Fruit fly (Drosophila melanogaster) whole organism, prepupa: Measurements from ENCODE around the gene frj.
A peak's percentile ranks its signal among the peaks of the same experiment; 100 is the strongest.

ENCODE experiments used
- CG10631 ChIP-seq: fragments of 200-800 bp; sonication (Bioruptor generic); optimal IDR thresholded peaks from 2 replicates; lab custom pipeline; 2016; ENCODE audit warnings: missing biosample characterization, missing genetic modification characterization
- CG10669 ChIP-seq: fragments of 200-800 bp; sonication (Bioruptor generic); optimal IDR thresholded peaks from 3 replicates; lab custom pipeline; 2018; ENCODE audit warnings: missing biosample characterization, mild to moderate bottlenecking, missing genetic modification characterization, moderate library complexity
- CG15336 ChIP-seq: fragments of 200-800 bp; sonication (Bioruptor generic); IDR thresholded peaks from 2 replicates; pipeline ENCODE4 v1.3.6; 2022; ENCODE audit warnings: missing biosample characterization, missing genetic modification characterization
- CG1621 ChIP-seq: fragments of 200-800 bp; sonication (Bioruptor generic); optimal IDR thresholded peaks from 3 replicates; lab custom pipeline; 2018; ENCODE audit warnings: missing biosample characterization, mild to moderate bottlenecking, missing genetic modification characterization
- CG16779 ChIP-seq: fragments of 200-800 bp; sonication (Bioruptor generic); optimal IDR thresholded peaks from 3 replicates; lab custom pipeline; 2017; ENCODE audit warnings: missing biosample characterization, mild to moderate bottlenecking, missing genetic modification characterization
- CG3032 ChIP-seq: fragments of 200-800 bp; optimal IDR thresholded peaks from 2 replicates; lab custom pipeline; 2019; ENCODE audit warnings: missing biosample characterization, mild to moderate bottlenecking, missing genetic modification characterization, moderate library complexity
- CG31627 ChIP-seq: fragments of 200-800 bp; sonication (Bioruptor generic); optimal IDR thresholded peaks from 3 replicates; lab custom pipeline; 2016; ENCODE audit warnings: missing biosample characterization, missing genetic modification characterization
- CG32006 ChIP-seq: fragments of 200-800 bp; sonication (Bioruptor generic); optimal IDR thresholded peaks from 3 replicates; lab custom pipeline; 2017; ENCODE audit warnings: missing biosample characterization, mild to moderate bottlenecking, missing genetic modification characterization
- CG34406 ChIP-seq: fragments of 200-800 bp; sonication (Bioruptor generic); optimal IDR thresholded peaks from 3 replicates; lab custom pipeline; 2016; ENCODE audit warnings: missing biosample characterization, missing genetic modification characterization
- CG3919 ChIP-seq: fragments of 200-800 bp; sonication (Bioruptor generic); optimal IDR thresholded peaks from 3 replicates; lab custom pipeline; 2016; ENCODE audit warnings: missing biosample characterization, missing genetic modification characterization
- CG4318 ChIP-seq: fragments of 200-800 bp; sonication (Bioruptor generic); optimal IDR thresholded peaks from 3 replicates; lab custom pipeline; 2017; ENCODE audit warnings: missing biosample characterization, mild to moderate bottlenecking, missing genetic modification characterization
- CG6163 ChIP-seq: fragments of 200-800 bp; sonication (Bioruptor generic); IDR thresholded peaks from 3 replicates; pipeline ENCODE4 v1.3.6; 2022; ENCODE audit warnings: missing biosample characterization, missing genetic modification characterization
- CG6276 ChIP-seq: fragments of 200-800 bp; sonication (Bioruptor generic); optimal IDR thresholded peaks from 2 replicates; lab custom pipeline; 2017; ENCODE audit warnings: missing biosample characterization, mild to moderate bottlenecking, missing genetic modification characterization
- CG6808 ChIP-seq: fragments of 200-800 bp; sonication (Bioruptor generic); optimal IDR thresholded peaks from 3 replicates; lab custom pipeline; 2017; ENCODE audit warnings: missing biosample characterization, missing genetic modification characterization, mild to moderate bottlenecking, moderate library complexity, missing genetic modification reagents
- CG7368 ChIP-seq: fragments of 200-800 bp; sonication (Bioruptor generic); optimal IDR thresholded peaks from 3 replicates; lab custom pipeline; 2016; ENCODE audit warnings: missing biosample characterization, missing genetic modification characterization
- CG8119 ChIP-seq: fragments of 200-800 bp; sonication (Bioruptor generic); IDR thresholded peaks from 3 replicates; pipeline ENCODE4 v1.3.6; 2022; ENCODE audit warnings: missing biosample characterization, missing genetic modification characterization
- CG8319 ChIP-seq: fragments of 200-800 bp; sonication (Bioruptor generic); optimal IDR thresholded peaks from 3 replicates; lab custom pipeline; 2016; ENCODE audit warnings: missing biosample characterization, missing genetic modification characterization
- CG8632 ChIP-seq: fragments of 200-800 bp; sonication (Bioruptor generic); optimal IDR thresholded peaks from 3 replicates; lab custom pipeline; 2016; ENCODE audit warnings: missing biosample characterization, missing genetic modification characterization
- CG9139 ChIP-seq: fragments of 200-800 bp; sonication (Bioruptor generic); optimal IDR thresholded peaks from 3 replicates; lab custom pipeline; 2017; ENCODE audit warnings: missing biosample characterization, mild to moderate bottlenecking, missing genetic modification characterization
- Eip75B ChIP-seq: fragments of 200-800 bp; sonication (Bioruptor generic); optimal IDR thresholded peaks from 3 replicates; lab custom pipeline; 2016; ENCODE audit warnings: missing biosample characterization, missing genetic modification characterization
- Eip78C ChIP-seq: fragments of 200-800 bp; sonication (Bioruptor generic); peaks from one replicate; lab custom pipeline; 2016; ENCODE audit warnings: missing biosample characterization, missing genetic modification characterization
- Eip93F ChIP-seq: fragments of 200-800 bp; sonication (Bioruptor generic); optimal IDR thresholded peaks from 2 replicates; lab custom pipeline; 2016; ENCODE audit warnings: missing biosample characterization, mild to moderate bottlenecking, missing genetic modification characterization
- Ets21C ChIP-seq: fragments of 200-800 bp; sonication (Bioruptor generic); optimal IDR thresholded peaks from 3 replicates; lab custom pipeline; 2016; ENCODE audit warnings: missing biosample characterization, missing genetic modification characterization
- Ets96B ChIP-seq: fragments of 200-800 bp; optimal IDR thresholded peaks from 2 replicates; lab custom pipeline; 2019; ENCODE audit warnings: missing biosample characterization, mild to moderate bottlenecking, missing genetic modification characterization, moderate library complexity
- Gug ChIP-seq: fragments of 200-800 bp; sonication (Bioruptor generic); IDR thresholded peaks from 2 replicates; pipeline ENCODE4 v1.3.6; 2022; ENCODE audit warnings: missing biosample characterization, missing genetic modification characterization
- Hr39 ChIP-seq: fragments of 200-800 bp; sonication (Bioruptor generic); optimal IDR thresholded peaks from 2 replicates; lab custom pipeline; 2016; ENCODE audit warnings: missing biosample characterization, missing genetic modification characterization
- Smox ChIP-seq: fragments of 200-800 bp; sonication (Bioruptor generic); optimal IDR thresholded peaks from 3 replicates; lab custom pipeline; 2016; ENCODE audit warnings: missing biosample characterization, missing genetic modification characterization
- Sox102F ChIP-seq: fragments of 200-800 bp; sonication (Bioruptor generic); optimal IDR thresholded peaks from 2 replicates; lab custom pipeline; 2016; ENCODE audit warnings: missing biosample characterization, mild to moderate bottlenecking, missing genetic modification characterization
- Sox14 ChIP-seq: fragments of 200-800 bp; sonication (Bioruptor generic); optimal IDR thresholded peaks from 3 replicates; lab custom pipeline; 2016; ENCODE audit warnings: missing biosample characterization, missing genetic modification characterization
- Sox15 ChIP-seq: fragments of 200-800 bp; sonication (Bioruptor generic); optimal IDR thresholded peaks from 3 replicates; lab custom pipeline; 2016; ENCODE audit warnings: missing biosample characterization, missing genetic modification characterization
- achi ChIP-seq: fragments of 200-800 bp; sonication (Bioruptor generic); optimal IDR thresholded peaks from 3 replicates; lab custom pipeline; 2016; ENCODE audit warnings: missing biosample characterization, missing genetic modification characterization
- acj6 ChIP-seq: fragments of 200-800 bp; sonication (Bioruptor generic); optimal IDR thresholded peaks from 3 replicates; lab custom pipeline; 2016; ENCODE audit warnings: missing biosample characterization, missing genetic modification characterization
- dac ChIP-seq: fragments of 200-800 bp; sonication (Bioruptor generic); optimal IDR thresholded peaks from 2 replicates; lab custom pipeline; 2017; ENCODE audit warnings: missing biosample characterization, mild to moderate bottlenecking, missing genetic modification characterization
- dsx ChIP-seq: fragments of 200-800 bp; optimal IDR thresholded peaks from 3 replicates; lab custom pipeline; 2019; ENCODE audit warnings: missing biosample characterization, mild to moderate bottlenecking, missing genetic modification characterization, moderate library complexity; ENCODE audit not compliant: poor library complexity, severe bottlenecking
- eg ChIP-seq: fragments of 200-800 bp; sonication (Bioruptor generic); IDR thresholded peaks from 3 replicates; pipeline ENCODE4 v1.3.6; 2022; ENCODE audit warnings: missing biosample characterization, missing genetic modification characterization
- esn ChIP-seq: fragments of 200-800 bp; sonication (Bioruptor generic); optimal IDR thresholded peaks from 2 replicates; lab custom pipeline; 2016; ENCODE audit warnings: missing biosample characterization, mild to moderate bottlenecking, missing genetic modification characterization, moderate library complexity
- fd85E ChIP-seq: fragments of 200-800 bp; sonication (Bioruptor generic); optimal IDR thresholded peaks from 3 replicates; lab custom pipeline; 2016; ENCODE audit warnings: missing biosample characterization, missing genetic modification characterization
- fkh ChIP-seq: fragments of 200-800 bp; sonication (Bioruptor generic); optimal IDR thresholded peaks from 3 replicates; lab custom pipeline; 2017; ENCODE audit warnings: missing biosample characterization, mild to moderate bottlenecking, missing genetic modification characterization, moderate library complexity
- net ChIP-seq: fragments of 200-800 bp; sonication (Bioruptor generic); optimal IDR thresholded peaks from 3 replicates; lab custom pipeline; 2016; ENCODE audit warnings: missing biosample characterization, missing genetic modification characterization
- pdm3 ChIP-seq: fragments of 200-800 bp; sonication (Bioruptor generic); optimal IDR thresholded peaks from 3 replicates; lab custom pipeline; 2016; ENCODE audit warnings: missing biosample characterization, missing genetic modification characterization
- ss ChIP-seq, 2 experiments: fragments of 200-800 bp; sonication (Bioruptor generic); optimal IDR thresholded peaks; 2 replicates in 1 of 2; 3 replicates in 1 of 2; lab custom pipeline; 2017 to 2018; ENCODE audit warnings: mild to moderate bottlenecking in 2 of 2, missing biosample characterization in 2 of 2, missing genetic modification characterization in 2 of 2, moderate library complexity in 1 of 2
- svp ChIP-seq: fragments of 200-800 bp; sonication (Bioruptor generic); peaks from one replicate; lab custom pipeline; 2016; ENCODE audit warnings: missing biosample characterization, missing genetic modification characterization
- topi ChIP-seq: fragments of 200-800 bp; sonication (Bioruptor generic); optimal IDR thresholded peaks from 3 replicates; lab custom pipeline; 2016; ENCODE audit warnings: missing biosample characterization, missing genetic modification characterization
- vri ChIP-seq: fragments of 200-800 bp; sonication (Bioruptor generic); optimal IDR thresholded peaks from 3 replicates; lab custom pipeline; 2016; ENCODE audit warnings: missing biosample characterization, mild to moderate bottlenecking, missing genetic modification characterization

The frj gene

DNA sequence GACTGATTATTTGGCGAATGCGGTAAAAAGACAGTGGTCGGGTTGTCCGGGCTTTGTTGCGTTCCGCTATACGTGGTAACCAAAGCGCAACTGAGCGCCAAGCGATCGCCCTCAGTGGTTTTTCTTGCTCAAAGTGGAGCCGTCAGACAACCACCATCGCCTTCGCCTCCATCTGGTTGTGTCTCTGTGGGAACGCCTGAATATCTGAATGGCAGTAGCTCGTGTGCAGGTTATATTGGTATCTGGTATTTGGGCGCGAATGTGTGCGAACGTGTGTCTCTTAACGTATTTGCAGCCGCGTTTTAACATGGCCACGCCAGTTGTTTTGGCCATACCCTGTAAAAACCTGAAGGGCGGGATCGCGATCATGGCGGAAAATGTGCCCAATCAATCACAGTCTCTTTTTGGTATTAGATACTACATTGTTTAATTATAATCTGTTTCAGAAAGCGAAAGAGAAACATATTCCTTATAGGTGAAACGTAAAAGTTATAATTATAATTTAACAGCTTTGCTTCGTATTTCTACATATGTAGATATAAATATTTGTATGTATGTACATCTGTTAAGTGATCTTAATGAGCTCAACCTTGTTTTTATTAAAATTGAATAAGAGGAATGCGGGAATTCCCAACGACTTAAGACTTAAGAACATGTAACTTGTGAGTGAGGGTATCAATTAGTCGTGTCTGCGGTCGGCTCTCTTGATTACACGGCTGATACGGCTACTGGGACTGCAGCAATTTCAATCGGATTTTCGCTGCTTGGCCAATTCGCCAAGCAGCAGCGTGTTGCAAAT lies 16.3 kb downstream of the frj start (continued):
- peak; percentile 73 for TF ChIP-seq CG6276 (GFP tag; lab: Kevin White, UChicago)
- peak; percentile 51 for TF ChIP-seq achi
- peak; percentile 71 for TF ChIP-seq CG3032
- TF ChIP-seq CG15336 (GFP tag; lab: Robert Waterston, UW), result no peak; the same call in 1 of the 2 replicates
- TF ChIP-seq Ets96B (tag; lab: Kevin White, UChicago), result peak; percentile 32
- peak; percentile 51 for TF ChIP-seq Sox15 (GFP tag; lab: Kevin White, UChicago)
- peak; percentile 47 for TF ChIP-seq CG3919 (GFP tag; lab: Kevin White, UChicago)
- TF ChIP-seq Eip75B (GFP tag; lab: Kevin White, UChicago), result peak; percentile 46
- TF ChIP-seq CG8119, result peak; percentile 64; the same call in 2 of the 3 replicates
- peak; percentile 38 for TF ChIP-seq Sox14

DNA sequence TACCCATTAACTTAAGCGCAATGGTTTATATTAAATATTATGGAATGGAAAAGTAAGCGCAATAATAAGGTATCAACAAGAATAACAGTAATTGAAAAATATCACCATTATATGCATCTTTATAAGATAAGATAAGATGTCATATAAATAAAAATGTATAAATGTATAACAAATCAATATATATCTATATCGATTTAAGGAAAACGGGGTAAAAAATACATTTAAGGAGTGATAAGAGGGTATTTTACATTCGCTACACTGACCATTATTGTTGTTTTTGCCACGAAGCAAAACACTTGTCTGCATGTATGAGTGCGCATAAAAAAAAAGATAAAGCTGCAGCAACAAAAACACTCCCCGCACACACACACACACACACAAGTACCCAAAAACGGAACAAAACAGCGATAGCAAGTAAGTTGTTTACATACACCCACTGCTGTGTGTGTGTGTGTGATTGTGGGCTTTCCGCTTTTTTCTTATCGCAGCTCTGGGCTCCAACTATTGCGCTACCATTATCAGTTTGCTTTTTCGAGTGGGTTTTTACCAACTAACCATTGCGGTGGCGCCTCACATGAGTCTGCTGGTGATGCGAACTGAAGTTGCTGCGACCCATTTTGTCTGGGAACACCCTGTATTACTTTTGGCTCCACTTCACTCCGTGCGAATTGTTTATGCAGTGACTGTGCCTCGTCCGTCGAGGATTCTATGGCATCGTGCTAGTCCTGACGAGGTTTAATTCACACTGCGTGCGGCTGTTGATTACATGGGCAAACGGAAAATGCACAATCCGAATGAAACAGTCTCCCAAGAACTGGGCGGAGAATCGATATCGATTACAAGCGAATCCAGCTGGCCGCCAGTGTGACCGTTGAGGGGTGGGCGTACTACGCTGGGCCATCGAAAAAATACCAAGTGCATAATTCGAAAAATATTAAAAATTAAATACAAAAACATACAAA lies 17.5 kb downstream of the frj start, which contains the start of gene mmy:
mmy (minus strand) TSS at position 829 of the 962 bp plus-strand sequence.
- peak; percentile 85; the same call in 2 of the 3 replicates for TF ChIP-seq eg
- TF ChIP-seq svp (GFP tag; lab: Kevin White, UChicago), result peak; percentile 72
- TF ChIP-seq Gug (GFP tag; lab: Robert Waterston, UW), result peak; percentile 43; the same call in 1 of the 2 replicates
- TF ChIP-seq CG4318 (GFP tag; lab: Kevin White, UChicago), result peak; percentile 74
- peak; percentile 17 for TF ChIP-seq Sox14
- peak; percentile 46 for TF ChIP-seq CG7368 (GFP tag; lab: Kevin White, UChicago)
- TF ChIP-seq CG9139 (GFP tag; lab: Kevin White, UChicago), result peak; percentile 64
- peak; percentile 27 for TF ChIP-seq CG10669
- peak; percentile 53 for TF ChIP-seq vri (GFP tag; lab: Kevin White, UChicago)
- TF ChIP-seq CG8632 (GFP tag; lab: Kevin White, UChicago), result peak; percentile 63
- peak; percentile 84 for TF ChIP-seq CG32006 (GFP tag; lab: Kevin White, UChicago)
- peak; percentile 51 for TF ChIP-seq CG1621 (tag; lab: Kevin White, UChicago)
- peak; percentile 82 for TF ChIP-seq Ets96B (tag; lab: Kevin White, UChicago)
- TF ChIP-seq net (GFP tag; lab: Kevin White, UChicago), result peak; percentile 67
- peak; percentile 66 for TF ChIP-seq CG3919 (GFP tag; lab: Kevin White, UChicago)
- peak; percentile 34 for TF ChIP-seq Smox (GFP tag; lab: Kevin White, UChicago)
- TF ChIP-seq esn (GFP tag; lab: Kevin White, UChicago), result peak; percentile 43
- TF ChIP-seq Ets21C, result no peak
- TF ChIP-seq CG31627 (GFP tag; lab: Kevin White, UChicago), result no peak
- peak; percentile 96 for TF ChIP-seq fkh (GFP tag; lab: Kevin White, UChicago)
- TF ChIP-seq Eip93F (GFP tag; lab: Kevin White, UChicago), result peak; percentile 33
- peak; percentile 75 to 81 for TF ChIP-seq ss (GFP tag; optimal IDR thresholded peaks at IDR 0.05; lab: Kevin White, UChicago)
- TF ChIP-seq Eip75B (GFP tag; lab: Kevin White, UChicago), result peak; percentile 7
- peak; percentile 22 for TF ChIP-seq Sox15 (GFP tag; lab: Kevin White, UChicago)
- peak; percentile 72 for TF ChIP-seq CG3032
- TF ChIP-seq Eip78C (GFP tag; lab: Kevin White, UChicago), result peak; percentile 82
- TF ChIP-seq fd85E (GFP tag; lab: Kevin White, UChicago), result no peak
- peak; percentile 55 for TF ChIP-seq dac (GFP tag; lab: Kevin White, UChicago)
- TF ChIP-seq CG34406 (GFP tag; lab: Kevin White, UChicago), result peak; percentile 63
- TF ChIP-seq topi (GFP tag; lab: Kevin White, UChicago), result peak; percentile 35
- peak; percentile 59 for TF ChIP-seq CG16779 (tag; lab: Kevin White, UChicago)
- TF ChIP-seq Hr39 (GFP tag; lab: Kevin White, UChicago), result peak; percentile 9
- TF ChIP-seq acj6 (GFP tag; lab: Kevin White, UChicago), result peak; percentile 67
- TF ChIP-seq Sox102F, result peak; percentile 37
- peak; percentile 81 for TF ChIP-seq CG6276 (GFP tag; lab: Kevin White, UChicago)
- peak; percentile 42 for TF ChIP-seq pdm3 (GFP tag; lab: Kevin White, UChicago)
- TF ChIP-seq CG8319 (GFP tag; lab: Kevin White, UChicago), result no peak
- peak; percentile 67 for TF ChIP-seq CG10631 (GFP tag; lab: Kevin White, UChicago)
- TF ChIP-seq dsx (GFP tag; lab: Kevin White, UChicago), result peak; percentile 72
- peak; percentile 77 for TF ChIP-seq CG6163 (GFP tag; lab: Robert Waterston, UW)
- peak; percentile 72 for TF ChIP-seq CG6808 (GFP tag; lab: Kevin White, UChicago)
- TF ChIP-seq CG15336 (GFP tag; lab: Robert Waterston, UW), result peak; percentile 81
